Fruit fly (Drosophila melanogaster) Kc167 (cell line): ENCODE data around the gene CG9263.

Source experiments
- h ChIP-seq: fragments of >200 bp; optimal IDR thresholded peaks from 3 replicates; lab custom pipeline; 2018; ENCODE audit warnings: missing external identifiers
- psq ChIP-seq: fragments of >200 bp; optimal IDR thresholded peaks from 2 replicates; lab custom pipeline; 2017; ENCODE audit warnings: missing external identifiers

DNA sequence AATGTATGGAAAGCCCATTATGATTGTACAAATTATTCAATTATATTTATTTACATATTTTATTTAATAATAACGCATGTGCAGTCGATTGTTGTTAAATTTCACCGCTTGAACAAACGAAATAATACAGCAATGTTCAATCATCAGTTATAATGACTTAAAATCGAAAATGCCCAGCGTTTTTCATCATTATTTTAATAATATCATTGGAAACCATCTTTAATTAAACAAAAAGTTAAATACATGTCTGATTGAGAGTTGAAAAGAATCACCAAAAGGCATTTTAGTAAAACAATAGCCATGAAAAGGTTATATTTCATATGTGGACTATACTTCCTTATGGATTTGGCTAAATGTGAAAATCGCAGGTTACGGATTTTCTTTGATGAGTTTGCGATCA, 13.6 kb downstream of the CG9263 start, which contains the start of gene CG33641:
- TF ChIP-seq psq (lab: Kevin White, UChicago) = no peak
- no peak for TF ChIP-seq h (lab: Kevin White, UChicago)
